Worm (Caenorhabditis elegans) whole organism, midembryonic: ENCODE data around the gene F20G2.6.

Experiments used
- cog-1 ChIP-seq: sonication (generic microtip); optimal IDR thresholded peaks from 2 replicates; lab custom pipeline; 2016; ENCODE audit warnings: missing genetic modification characterization, missing compliant biosample characterization
- flt-1 ChIP-seq: fragments of 200-800 bp; sonication (Bioruptor generic); IDR thresholded peaks from 2 replicates; pipeline ENCODE4 v1.3.6; 2022; ENCODE audit warnings: missing genetic modification characterization, missing compliant biosample characterization

- TF ChIP-seq cog-1 (tag; lab: Kevin White, UChicago) (no peak), flt-1 (GFP tag; lab: Robert Waterston, UW) (no peak)
These were observed 22.9 kb downstream of the F20G2.6 start for ce11 chrV:13785767-13786166.
